Fruit fly (Drosophila melanogaster): ENCODE measurements around the gene Rh3.

Rh3 gene

dm6 chr3R:20031764-20032079 lies 50.5 kb downstream of the Rh3 start, which contains the start of gene idc:
idc (plus strand) TSS chr3R:20031823.
- TF ChIP-seq CG14655 (GFP tag; optimal IDR thresholded peaks at IDR 0.05): no peak
- TF ChIP-seq Pif1A (GFP tag; optimal IDR thresholded peaks at IDR 0.05): no peak
- no peak for TF ChIP-seq CG15710 (tag; optimal IDR thresholded peaks at IDR 0.05)
- TF ChIP-seq CG8301 (tag; optimal IDR thresholded peaks at IDR 0.05): no peak
- no peak for TF ChIP-seq CG12605 (GFP tag; IDR thresholded peaks at IDR 0.05)
- TF ChIP-seq CG9948 (tag; optimal IDR thresholded peaks at IDR 0.05): no peak
- no peak for TF ChIP-seq CG13204 (GFP tag; optimal IDR thresholded peaks at IDR 0.05)
- TF ChIP-seq Snoo (tag; optimal IDR thresholded peaks at IDR 0.05): no peak
